Worm (Caenorhabditis elegans) whole organism, L1 larva: ENCODE results near the gene M04D8.5.
A peak's percentile ranks its signal among the peaks of the same experiment; 100 is the strongest.

Source experiments
- C16A3.4 ChIP-seq: fragments of 150-350 bp; optimal IDR thresholded peaks from 2 replicates; lab custom pipeline; 2014; ENCODE audit warnings: missing biosample characterization, missing genetic modification characterization
- C34B4.2 ChIP-seq: sonication (generic microtip); optimal IDR thresholded peaks from 2 replicates; lab custom pipeline; 2017; ENCODE audit warnings: mild to moderate bottlenecking, missing genetic modification characterization, missing compliant biosample characterization
- Y116A8C.19 ChIP-seq: sonication (generic microtip); optimal IDR thresholded peaks from 2 replicates; lab custom pipeline; 2016; ENCODE audit warnings: missing compliant biosample characterization, missing genetic modification characterization, borderline replicate concordance
- alr-1 ChIP-seq: fragments of 200-800 bp; sonication (Bioruptor generic); optimal IDR thresholded peaks from 2 replicates; lab custom pipeline; 2018; ENCODE audit warnings: borderline replicate concordance, mild to moderate bottlenecking, missing genetic modification characterization, missing compliant biosample characterization
- ama-1 ChIP-seq: fragments of 150-350 bp; optimal IDR thresholded peaks from 2 replicates; lab custom pipeline; 2014
- ceh-63 ChIP-seq: fragments of 200-800 bp; sonication (Bioruptor generic); optimal IDR thresholded peaks from 2 replicates; lab custom pipeline; 2018; ENCODE audit warnings: mild to moderate bottlenecking, missing genetic modification characterization, missing compliant biosample characterization
- ceh-88 ChIP-seq: fragments of 200-800 bp; sonication (Bioruptor generic); IDR thresholded peaks from 2 replicates; pipeline ENCODE4 v1.3.6; 2022; ENCODE audit warnings: missing genetic modification characterization, missing compliant biosample characterization
- dsc-1 ChIP-seq: sonication (generic microtip); optimal IDR thresholded peaks from 2 replicates; lab custom pipeline; 2016; ENCODE audit warnings: mild to moderate bottlenecking, missing genetic modification characterization, missing compliant biosample characterization
- efl-1 ChIP-seq, 4 experiments: fragments of 150-350 bp; optimal IDR thresholded peaks in 3 of 4; peaks in 1 of 4; 1 replicate in 1 of 4; 2 replicates in 3 of 4; lab custom pipeline; 2014; ENCODE audit warnings: missing biosample characterization in 2 of 4, missing genetic modification characterization in 2 of 4, missing genetic modification reagents in 2 of 4
- egl-13 ChIP-seq: sonication (generic microtip); optimal IDR thresholded peaks from 2 replicates; lab custom pipeline; 2016; ENCODE audit warnings: missing genotype, missing genetic modification reagents, missing genetic modification characterization, missing compliant biosample characterization
- egl-27 ChIP-seq, 2 experiments: fragments of 150-350 bp in 1 of 2; sonication (generic microtip); optimal IDR thresholded peaks; 3 replicates each; lab custom pipeline; 2017 to 2018; ENCODE audit warnings: missing biosample characterization in 2 of 2, missing genetic modification characterization in 2 of 2, missing genetic modification reagents in 2 of 2
- ets-5 ChIP-seq: fragments of 200-800 bp; sonication (Bioruptor generic); IDR thresholded peaks from 2 replicates; pipeline ENCODE4 v1.3.6; 2022; ENCODE audit warnings: missing genetic modification characterization, missing compliant biosample characterization
- fkh-8 ChIP-seq: sonication (generic microtip); optimal IDR thresholded peaks from 2 replicates; lab custom pipeline; 2016; ENCODE audit warnings: mild to moderate bottlenecking, missing genetic modification characterization, missing compliant biosample characterization
- fos-1 ChIP-seq: fragments of 150-350 bp; optimal IDR thresholded peaks from 2 replicates; lab custom pipeline; 2014; ENCODE audit warnings: missing biosample characterization, missing genetic modification characterization
- grh-1 ChIP-seq: fragments of 200-800 bp; sonication (Bioruptor generic); IDR thresholded peaks from 2 replicates; pipeline ENCODE4 v1.3.6; 2022; ENCODE audit warnings: missing genetic modification reagents, missing genetic modification characterization, missing compliant biosample characterization
- hlh-17 ChIP-seq: fragments of 200-800 bp; sonication (Bioruptor generic); optimal IDR thresholded peaks from 2 replicates; lab custom pipeline; 2018; ENCODE audit warnings: missing genetic modification characterization, mild to moderate bottlenecking, missing compliant biosample characterization, moderate library complexity, borderline replicate concordance
- hlh-4 ChIP-seq: sonication (generic microtip); optimal IDR thresholded peaks from 2 replicates; lab custom pipeline; 2016; ENCODE audit warnings: mild to moderate bottlenecking, missing genetic modification characterization, missing compliant biosample characterization
- irx-1 ChIP-seq: sonication (generic microtip); optimal IDR thresholded peaks from 2 replicates; lab custom pipeline; 2016; ENCODE audit warnings: missing genetic modification characterization, missing compliant biosample characterization
- jun-1 ChIP-seq: fragments of 150-350 bp; optimal IDR thresholded peaks from 2 replicates; lab custom pipeline; 2014; ENCODE audit warnings: missing biosample characterization, missing genetic modification reagents, missing genetic modification characterization
- lin-13 ChIP-seq: fragments of 150-350 bp; optimal IDR thresholded peaks from 2 replicates; lab custom pipeline; 2014; ENCODE audit warnings: missing biosample characterization, missing genetic modification reagents, missing genetic modification characterization
- lin-14 ChIP-seq: fragments of 200-800 bp; sonication (Bioruptor generic); optimal IDR thresholded peaks from 2 replicates; lab custom pipeline; 2018; ENCODE audit warnings: mild to moderate bottlenecking, missing genetic modification characterization, moderate library complexity, missing compliant biosample characterization
- mef-2 ChIP-seq: fragments of 150-350 bp; optimal IDR thresholded peaks from 2 replicates; lab custom pipeline; 2014; ENCODE audit warnings: missing biosample characterization, missing genetic modification characterization
- mep-1 ChIP-seq: fragments of 150-350 bp; optimal IDR thresholded peaks from 2 replicates; lab custom pipeline; 2014; ENCODE audit warnings: missing biosample characterization, missing genetic modification characterization
- nhr-11 ChIP-seq: fragments of 150-350 bp; optimal IDR thresholded peaks from 2 replicates; lab custom pipeline; 2014; ENCODE audit warnings: missing biosample characterization, missing genetic modification characterization
- nhr-12 ChIP-seq: sonication (generic microtip); optimal IDR thresholded peaks from 2 replicates; lab custom pipeline; 2017; ENCODE audit warnings: missing biosample characterization, missing genetic modification characterization
- nhr-20 ChIP-seq: sonication (generic microtip); optimal IDR thresholded peaks from 2 replicates; lab custom pipeline; 2016; ENCODE audit warnings: mild to moderate bottlenecking, missing genetic modification characterization, missing compliant biosample characterization
- nhr-28 ChIP-seq: fragments of 150-350 bp; optimal IDR thresholded peaks from 2 replicates; lab custom pipeline; 2014; ENCODE audit warnings: missing biosample characterization, missing genetic modification characterization
- nhr-47 ChIP-seq: sonication (generic microtip); optimal IDR thresholded peaks from 2 replicates; lab custom pipeline; 2016; ENCODE audit warnings: mild to moderate bottlenecking, missing genetic modification characterization, moderate library complexity, missing compliant biosample characterization
- nhr-71 ChIP-seq: sonication (generic microtip); optimal IDR thresholded peaks from 2 replicates; lab custom pipeline; 2016; ENCODE audit warnings: mild to moderate bottlenecking, missing genetic modification characterization, moderate library complexity, missing compliant biosample characterization
- nhr-84 ChIP-seq: sonication (generic microtip); optimal IDR thresholded peaks from 2 replicates; lab custom pipeline; 2017; ENCODE audit warnings: missing biosample characterization, missing genetic modification characterization
- pax-3 ChIP-seq: fragments of 200-800 bp; sonication (Bioruptor generic); optimal IDR thresholded peaks from 2 replicates; lab custom pipeline; 2018; ENCODE audit warnings: mild to moderate bottlenecking, missing genetic modification characterization, moderate library complexity, missing compliant biosample characterization
- skn-1 ChIP-seq: fragments of 150-350 bp; optimal IDR thresholded peaks from 2 replicates; lab custom pipeline; 2014; ENCODE audit warnings: missing biosample characterization, missing genetic modification characterization
- snpc-4 ChIP-seq: fragments of 150-350 bp; optimal IDR thresholded peaks from 2 replicates; lab custom pipeline; 2014; ENCODE audit warnings: missing biosample characterization, missing genetic modification characterization
- snu-23 ChIP-seq: sonication (generic microtip); optimal IDR thresholded peaks from 2 replicates; lab custom pipeline; 2016; ENCODE audit warnings: missing genetic modification characterization, missing compliant biosample characterization
- sptf-1 ChIP-seq: fragments of 150-350 bp; optimal IDR thresholded peaks from 2 replicates; lab custom pipeline; 2014; ENCODE audit warnings: missing biosample characterization, missing genetic modification characterization
- tbx-2 ChIP-seq: sonication (generic microtip); optimal IDR thresholded peaks from 2 replicates; lab custom pipeline; 2016; ENCODE audit warnings: missing genetic modification characterization, missing compliant biosample characterization
- unc-130 ChIP-seq: fragments of 150-350 bp; optimal IDR thresholded peaks from 2 replicates; lab custom pipeline; 2017; ENCODE audit warnings: missing biosample characterization, missing genetic modification characterization, inconsistent platforms
- unc-62 ChIP-seq: fragments of 150-350 bp; optimal IDR thresholded peaks from 2 replicates; lab custom pipeline; 2014; ENCODE audit warnings: missing biosample characterization, missing genetic modification reagents, missing genetic modification characterization
- unc-86 ChIP-seq: sonication (generic microtip); optimal IDR thresholded peaks from 2 replicates; lab custom pipeline; 2016; ENCODE audit warnings: missing genetic modification characterization, missing compliant biosample characterization
- xbp-1 ChIP-seq: sonication (generic microtip); optimal IDR thresholded peaks from 2 replicates; lab custom pipeline; 2016; ENCODE audit warnings: missing genetic modification characterization, missing compliant biosample characterization
- ztf-4 ChIP-seq: fragments of 150-350 bp; optimal IDR thresholded peaks from 2 replicates; lab custom pipeline; 2014; ENCODE audit warnings: missing biosample characterization, missing genetic modification characterization

M04D8.5 gene

ce11 chrIII:10016413-10017051 is 16.6 kb downstream of the M04D8.5 start, which contains the start of gene rgs-1 (continued):
- TF ChIP-seq lin-14 (GFP tag; lab: Kevin White, UChicago) (peak; percentile 82), unc-62 (GFP tag; lab: Kevin White, UChicago) (no peak), snu-23 (GFP tag; lab: Kevin White, UChicago) (peak; percentile 55), hlh-17 (no peak), mef-2 (tag; lab: Kevin White, UChicago) (no peak), sptf-1 (no peak), nhr-12 (tag; lab: Kevin White, UChicago) (no peak), jun-1 (no peak), egl-13 (peak; percentile 10), snpc-4 (tag; lab: Kevin White, UChicago) (peak; percentile 34), unc-130 (tag; lab: Kevin White, UChicago) (no peak), ceh-88 (GFP tag; lab: Robert Waterston, UW) (no peak), hlh-4 (tag; lab: Kevin White, UChicago) (no peak), alr-1 (tag; lab: Kevin White, UChicago) (no peak), grh-1 (no peak), lin-13 (GFP tag; lab: Kevin White, UChicago) (no peak), pax-3 (tag; lab: Kevin White, UChicago) (no peak), irx-1 (tag; lab: Kevin White, UChicago) (no peak), unc-86 (peak; percentile 74), dsc-1 (tag; lab: Kevin White, UChicago) (peak; percentile 61), ets-5 (GFP tag; lab: Robert Waterston, UW) (no peak), nhr-47 (tag; lab: Kevin White, UChicago) (peak; percentile 61), skn-1 (peak; percentile 24), egl-27 (tag; optimal IDR thresholded peaks at IDR 0.05; lab: Kevin White, UChicago) (no peak), Y116A8C.19 (tag; lab: Kevin White, UChicago) (no peak), efl-1 (optimal IDR thresholded peaks at IDR 0.05; lab: Kevin White, UChicago) (peak; percentile 38 to 49), efl-1 (GFP tag; optimal IDR thresholded peaks at IDR 0.05 in 1 of 2; lab: Kevin White, UChicago) (no peak), ceh-63 (GFP tag; lab: Kevin White, UChicago) (no peak), C34B4.2 (tag; lab: Kevin White, UChicago) (no peak), ama-1 (lab: Kevin White, UChicago) (no peak), tbx-2 (tag; lab: Kevin White, UChicago) (peak; percentile 33), fos-1 (tag; lab: Kevin White, UChicago) (no peak)

ce11 chrIII:10012136-10012535 is 21.0 kb downstream of the M04D8.5 start, which contains the start of gene C05B5.16:
C05B5.16 (plus strand) TSS chrIII:10012436.
- no peak for TF ChIP-seq nhr-84 (tag; lab: Kevin White, UChicago)
- no peak for TF ChIP-seq nhr-28
- TF ChIP-seq nhr-71 = no peak
- TF ChIP-seq Y116A8C.19 (tag; lab: Kevin White, UChicago) = no peak
- TF ChIP-seq mep-1 (tag; lab: Kevin White, UChicago) = no peak
- TF ChIP-seq nhr-20 (tag; lab: Kevin White, UChicago) = no peak
- TF ChIP-seq xbp-1 = no peak
- no peak for TF ChIP-seq C16A3.4
- TF ChIP-seq nhr-11 (tag; lab: Kevin White, UChicago) = no peak
- TF ChIP-seq fkh-8 = no peak
- no peak for TF ChIP-seq ztf-4 (tag; lab: Kevin White, UChicago)
